Worm (Caenorhabditis elegans): ENCODE results near the gene pyt-1.

pyt-1 gene

DNA sequence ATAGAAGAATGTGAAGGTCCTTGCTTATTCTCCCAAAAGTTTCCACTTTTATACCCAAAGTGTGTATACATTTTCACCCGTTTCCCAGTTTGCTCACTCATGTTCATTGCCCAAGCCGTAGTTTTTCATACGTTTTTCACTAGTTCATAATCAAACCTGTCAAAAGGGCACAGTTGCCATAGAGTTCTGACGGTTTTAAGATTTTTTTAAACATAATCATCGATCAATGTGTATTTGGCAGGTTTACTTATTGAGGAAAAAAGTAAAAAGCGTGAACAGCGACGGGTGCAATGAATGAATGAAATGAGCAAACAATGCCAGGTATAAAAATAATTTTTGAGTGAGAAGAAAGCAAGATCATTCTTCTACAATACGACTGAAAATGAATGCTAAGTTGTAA lies 7.8 kb downstream of the pyt-1 start, which contains the start of the genes fipr-5 and fipr-9:
TSS of gene fipr-5 (minus strand) at position 101 of the 400 bp plus-strand sequence.
TSS of gene fipr-9 (plus strand) at position 346 of the 400 bp plus-strand sequence.
- TF ChIP-seq unc-62 (GFP tag; optimal IDR thresholded peaks at IDR 0.05) = no peak

DNA sequence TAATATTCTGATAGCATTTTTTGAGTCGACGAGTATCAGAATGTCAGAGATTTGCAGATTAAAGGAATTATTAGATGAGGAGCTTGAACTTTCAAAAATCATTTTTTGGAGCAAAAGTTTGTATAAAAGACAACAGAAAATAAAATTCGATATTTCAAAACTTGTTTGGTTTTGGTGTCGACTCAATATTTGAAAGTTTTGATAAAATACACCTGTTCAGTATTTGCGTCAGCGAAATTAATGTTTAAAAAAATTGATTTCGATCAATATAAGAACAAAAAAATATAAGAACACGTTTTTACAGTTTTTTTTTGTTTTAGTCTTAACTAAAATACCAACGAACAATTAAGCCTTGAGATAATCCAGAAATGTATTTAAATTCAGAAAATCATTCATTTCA lies 8.5 kb downstream of the pyt-1 start, which contains the start of gene C12D8.13:
TSS of gene C12D8.13 (minus strand) at position 101 of the 400 bp plus-strand sequence.
- no peak for TF ChIP-seq unc-62 (GFP tag; optimal IDR thresholded peaks at IDR 0.05)

DNA sequence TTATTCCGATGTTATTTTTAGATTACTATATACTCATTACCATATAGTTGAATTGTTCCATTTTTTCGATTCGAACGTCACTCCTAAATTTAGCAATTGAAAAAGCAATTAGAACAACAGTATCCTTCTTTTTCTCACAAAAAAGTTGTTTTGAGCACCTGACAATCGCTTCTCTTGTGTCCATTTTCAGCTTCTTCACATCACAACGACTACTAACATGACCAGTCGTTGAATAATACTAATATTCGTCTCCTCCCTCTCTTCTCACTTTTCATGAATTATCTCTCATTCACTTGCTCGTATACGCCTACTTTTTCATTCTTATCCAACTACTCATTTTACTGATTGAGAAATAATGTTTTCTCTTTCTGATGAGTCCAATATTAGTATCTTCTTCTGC lies 12.4 kb downstream of the pyt-1 start, which contains the start of gene ZK856.14:
TSS of gene ZK856.14 (plus strand) at position 301 of the 400 bp plus-strand sequence.
- TF ChIP-seq unc-62 (GFP tag; optimal IDR thresholded peaks at IDR 0.05) = no peak

DNA sequence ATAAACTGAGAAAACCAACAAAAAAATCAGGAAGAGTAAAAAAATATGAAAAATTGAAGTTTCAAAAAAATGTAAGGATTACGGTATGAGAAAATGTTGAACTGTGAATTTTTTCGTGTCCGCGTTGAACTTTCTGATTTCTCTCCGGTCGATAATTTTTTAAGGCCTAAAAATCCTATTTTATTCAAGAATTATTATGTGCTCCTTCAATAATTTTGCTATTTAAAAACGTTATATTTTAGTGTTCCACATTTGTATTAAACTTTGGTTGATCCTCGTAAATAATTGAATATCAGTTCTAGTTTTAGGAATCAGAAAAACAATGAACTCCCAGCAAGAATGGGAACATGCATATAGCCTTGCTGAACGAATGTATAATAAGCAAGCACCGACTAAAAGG lies 16.5 kb downstream of the pyt-1 start, which contains the start of gene hpo-40:
TSS of gene hpo-40 (plus strand) at position 301 of the 400 bp plus-strand sequence.
- TF ChIP-seq unc-62 (GFP tag; optimal IDR thresholded peaks at IDR 0.05) = no peak

DNA sequence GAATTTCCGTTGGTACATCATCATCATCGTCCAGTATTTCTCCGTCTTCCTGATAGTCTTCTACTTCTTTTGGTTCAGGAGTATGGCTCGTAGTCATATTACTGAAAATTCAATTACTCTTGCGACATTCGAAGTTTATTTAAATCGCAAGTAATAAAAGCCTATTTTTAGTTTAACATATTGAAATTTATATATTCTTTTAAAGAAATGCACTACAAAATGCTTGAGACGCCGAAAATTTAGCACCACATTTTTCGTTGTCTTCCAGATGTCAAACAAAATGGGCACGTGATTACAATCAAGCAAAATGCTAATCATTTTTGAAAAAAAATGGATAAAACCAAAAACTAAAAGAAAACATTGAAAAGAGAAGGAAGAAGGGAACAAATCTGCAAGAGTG lies 17.1 kb downstream of the pyt-1 start, which contains the start of gene zhit-3:
TSS of gene zhit-3 (minus strand) at position 101 of the 400 bp plus-strand sequence.
- no peak for TF ChIP-seq unc-62 (GFP tag; optimal IDR thresholded peaks at IDR 0.05)

DNA sequence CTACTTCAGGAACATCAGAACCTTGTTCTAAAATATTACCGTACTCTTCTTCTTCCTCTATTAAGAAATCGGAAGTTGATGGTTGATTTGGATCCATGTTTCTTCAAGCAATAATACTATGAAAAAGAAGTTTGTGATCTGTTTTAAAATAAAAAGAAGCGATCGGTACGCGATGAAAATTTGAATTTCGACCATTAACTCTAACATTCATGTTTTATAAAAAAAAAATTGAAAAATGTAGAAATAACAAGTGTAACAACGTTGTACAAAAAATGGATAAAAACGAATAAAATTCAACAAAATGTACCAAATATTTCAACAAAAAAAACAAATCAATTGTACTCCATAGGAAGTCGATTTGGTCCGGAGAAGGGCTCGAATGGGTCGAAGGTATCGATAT lies 18.9 kb downstream of the pyt-1 start, which contains the start of gene tftc-3:
TSS of gene tftc-3 (minus strand) at position 101 of the 400 bp plus-strand sequence.
- TF ChIP-seq unc-62 (GFP tag; optimal IDR thresholded peaks at IDR 0.05) = no peak

DNA sequence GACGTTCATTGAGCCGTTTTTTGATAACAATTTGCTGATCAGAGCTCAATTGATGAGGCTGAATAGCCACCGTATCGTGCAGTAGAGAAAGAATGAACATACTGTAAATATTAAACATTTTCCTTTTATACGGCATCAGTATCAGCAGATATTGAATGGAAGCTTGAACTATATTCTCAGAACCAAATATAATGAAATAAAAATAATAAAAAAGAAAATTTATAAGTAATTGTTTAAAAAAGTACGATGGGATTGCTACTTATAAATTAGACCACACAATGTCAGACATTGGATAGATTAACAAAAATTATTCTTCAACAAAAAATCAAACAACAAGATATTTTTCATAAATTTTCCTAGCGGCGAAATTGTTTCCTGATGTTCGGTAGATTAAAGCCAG lies 22.6 kb downstream of the pyt-1 start, which contains the start of gene rpc-25:
TSS of gene rpc-25 (minus strand) at position 101 of the 400 bp plus-strand sequence.
- TF ChIP-seq unc-62 (GFP tag; optimal IDR thresholded peaks at IDR 0.05) = no peak

DNA sequence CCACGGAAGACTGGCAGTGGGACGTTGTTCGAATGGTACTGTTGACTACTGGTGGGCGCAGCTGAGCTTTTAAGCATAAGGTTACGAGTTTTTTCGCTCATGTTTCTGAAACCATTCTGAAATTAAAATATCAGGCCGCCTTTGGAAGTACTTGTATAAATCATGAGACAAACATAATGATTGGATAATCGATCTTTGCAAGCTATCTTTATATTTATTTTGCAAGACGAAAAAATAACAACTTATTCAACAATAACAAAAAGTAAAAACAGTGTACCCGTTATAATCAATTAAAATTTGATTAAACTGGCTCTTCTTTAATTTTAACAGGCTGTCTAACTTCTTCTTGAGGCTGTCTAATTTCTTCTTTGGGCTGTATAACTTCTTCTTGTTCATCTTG lies 23.6 kb downstream of the pyt-1 start, which contains the start of gene ZK856.16:
TSS of gene ZK856.16 (minus strand) at position 101 of the 400 bp plus-strand sequence.
- TF ChIP-seq unc-62 (GFP tag; optimal IDR thresholded peaks at IDR 0.05) = no peak

DNA sequence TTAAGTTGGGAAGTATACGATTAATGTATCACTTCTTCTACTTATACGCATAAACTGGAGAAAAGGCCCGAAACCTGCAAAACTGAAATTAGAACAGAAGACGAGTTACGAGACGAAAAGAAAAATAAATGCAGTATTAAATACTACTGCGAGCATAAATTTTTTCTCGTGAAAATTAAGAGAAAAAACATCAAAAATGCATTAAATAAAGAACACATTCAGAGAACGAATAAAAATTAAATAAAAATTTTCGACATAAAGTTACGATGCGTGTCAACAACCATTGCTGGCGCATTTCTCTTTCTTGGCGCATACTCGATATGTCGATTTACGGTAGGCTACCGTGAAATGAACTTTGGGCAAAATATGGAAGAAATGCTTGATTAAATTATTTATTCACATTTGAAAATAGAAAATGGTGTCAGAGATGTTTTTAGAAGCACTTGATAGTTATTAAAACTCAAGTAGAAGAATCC lies 24.2 kb downstream of the pyt-1 start, which contains the start of the genes ZK856.19 and ZK856.11:
TSS of gene ZK856.19 (minus strand) at position 51 of the 476 bp plus-strand sequence.
TSS of gene ZK856.11 (minus strand) at position 76 of the 476 bp plus-strand sequence.
- no peak for TF ChIP-seq unc-62 (GFP tag; optimal IDR thresholded peaks at IDR 0.05)

DNA sequence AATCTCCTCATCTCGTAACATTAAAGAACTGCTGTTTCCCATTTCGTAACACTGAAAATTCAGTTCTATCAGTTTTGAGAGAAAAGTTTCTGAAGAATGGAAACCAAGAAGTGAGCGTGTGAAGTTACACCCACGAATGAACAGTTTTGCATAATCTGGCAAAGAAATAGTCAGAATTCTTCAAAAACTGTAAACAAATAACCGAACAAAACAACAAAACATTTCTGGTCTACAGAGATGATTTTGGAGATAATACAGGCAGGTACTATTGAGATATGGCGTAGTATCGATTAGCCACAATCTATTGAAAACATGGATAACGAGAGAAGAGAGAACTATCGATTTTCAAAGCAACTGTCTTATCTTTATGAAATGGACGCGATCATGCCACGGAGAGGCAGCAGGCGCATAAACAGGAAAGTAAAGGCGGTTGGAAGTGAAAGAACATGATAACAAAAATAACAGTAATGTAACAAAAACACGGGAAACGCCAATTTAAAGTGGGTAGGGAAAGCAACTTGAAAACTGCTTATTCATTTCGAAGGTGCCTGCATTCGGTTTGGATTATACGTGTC lies 25.6 kb downstream of the pyt-1 start, which contains the start of gene chpf-1:
TSS of gene chpf-1 (minus strand) at position 51 of the 575 bp plus-strand sequence.
- no peak for TF ChIP-seq unc-62 (GFP tag; optimal IDR thresholded peaks at IDR 0.05)

DNA sequence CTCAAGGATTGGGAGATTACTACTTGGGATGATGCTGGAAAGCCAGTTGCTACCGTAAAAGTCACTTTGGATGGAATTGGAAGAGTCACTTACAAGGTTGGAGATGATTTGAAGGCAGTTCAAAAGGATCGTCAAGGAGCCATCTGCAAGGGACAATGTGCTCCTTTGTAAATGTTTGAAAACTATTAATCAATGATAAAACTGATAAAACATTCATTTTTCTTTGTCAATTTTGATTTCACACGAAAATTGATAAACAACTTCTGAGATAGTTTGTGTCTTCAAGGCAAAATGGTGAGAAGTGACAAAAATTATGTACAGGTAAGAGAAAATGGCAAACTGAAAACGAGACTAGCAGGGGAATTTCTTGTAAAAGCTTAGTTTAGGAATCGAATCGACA lies 26.8 kb downstream of the pyt-1 start:
- no peak for TF ChIP-seq unc-62 (GFP tag; optimal IDR thresholded peaks at IDR 0.05)

DNA sequence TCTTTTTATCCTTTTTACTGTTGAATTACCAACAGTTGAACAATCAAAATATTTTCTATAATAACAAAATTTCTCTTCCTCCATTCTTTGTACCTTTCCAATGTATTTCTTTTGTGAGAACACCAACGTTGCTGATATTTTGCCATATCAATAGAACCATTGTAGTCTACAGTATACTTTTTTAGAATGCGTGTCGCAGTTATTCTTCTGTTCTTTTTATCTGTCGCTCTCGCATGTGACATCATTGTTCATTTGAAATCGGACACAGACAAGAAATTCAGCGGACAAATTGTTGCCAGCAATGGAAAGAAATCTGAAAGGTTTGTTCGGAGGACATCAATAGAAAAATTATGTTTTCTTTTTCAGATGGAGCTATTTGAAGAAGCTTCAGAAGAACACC lies 27.2 kb downstream of the pyt-1 start, which contains the start of gene ZK856.7:
TSS of gene ZK856.7 (plus strand) at position 186 of the 400 bp plus-strand sequence.
- no peak for TF ChIP-seq unc-62 (GFP tag; optimal IDR thresholded peaks at IDR 0.05)

DNA sequence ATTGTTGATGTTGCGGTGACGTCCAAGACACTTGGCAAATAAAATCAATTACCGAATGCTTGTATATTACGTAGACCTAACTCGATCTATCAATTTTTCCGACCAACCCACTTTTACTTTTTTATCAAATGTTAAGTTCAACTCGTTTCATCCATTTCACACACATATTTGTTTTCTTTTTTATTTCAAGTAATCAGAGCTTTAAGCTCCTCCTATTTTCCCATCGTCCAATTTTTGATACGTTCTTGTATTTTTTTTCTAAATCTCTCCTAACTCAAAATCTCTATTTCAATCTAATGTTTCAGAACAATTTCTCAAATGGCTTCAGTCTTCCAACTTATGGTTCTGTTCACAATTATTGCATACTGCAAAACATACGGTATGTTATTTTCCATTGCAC lies 30.7 kb downstream of the pyt-1 start, which contains the start of gene ZK856.6:
TSS of gene ZK856.6 (plus strand) at position 301 of the 400 bp plus-strand sequence.
- no peak for TF ChIP-seq unc-62 (GFP tag; optimal IDR thresholded peaks at IDR 0.05)

DNA sequence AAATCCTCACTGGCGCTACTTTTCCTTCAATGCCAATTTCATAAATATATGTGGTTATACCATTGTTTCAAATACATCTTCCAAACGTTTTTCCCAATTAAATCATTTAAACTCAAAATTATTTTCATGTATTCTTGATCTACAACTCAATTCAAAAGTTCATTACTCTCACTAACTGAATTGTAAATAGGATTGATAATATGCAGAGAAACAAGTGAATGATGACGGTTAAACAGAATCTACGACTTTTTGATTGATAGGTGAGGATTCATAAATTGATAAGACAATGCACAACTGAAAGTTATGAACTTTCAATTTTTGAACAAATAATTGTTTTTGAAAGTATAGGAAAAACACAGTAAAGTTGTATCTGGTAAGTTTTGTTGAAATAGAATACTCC lies 37.9 kb downstream of the pyt-1 start:
- TF ChIP-seq unc-62 (GFP tag; optimal IDR thresholded peaks at IDR 0.05) = no peak

DNA sequence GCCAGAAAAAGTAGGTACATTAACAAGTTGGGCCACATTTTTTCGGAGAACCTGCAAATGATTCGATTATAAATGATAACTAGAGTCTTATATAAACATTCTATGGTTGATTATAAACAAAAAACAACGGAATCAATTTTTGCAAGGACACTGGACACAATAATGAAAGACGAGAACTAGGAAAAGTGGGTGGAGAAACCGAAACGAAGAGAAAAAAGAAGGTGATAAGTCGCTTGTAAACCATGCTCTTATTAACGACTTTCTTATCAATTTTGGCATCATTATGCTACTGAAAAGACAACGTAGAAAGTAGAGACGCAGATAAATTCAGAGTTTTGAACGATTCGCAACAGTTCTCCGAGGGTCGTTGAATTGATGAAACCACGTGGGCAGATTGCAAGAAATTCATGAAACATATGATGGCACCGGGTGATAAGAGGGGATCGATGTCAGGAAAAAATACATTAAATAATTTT lies 39.0 kb downstream of the pyt-1 start, which contains the start of gene ZK856.5:
TSS of gene ZK856.5 (minus strand) at position 51 of the 476 bp plus-strand sequence.
- TF ChIP-seq unc-62 (GFP tag; optimal IDR thresholded peaks at IDR 0.05) = no peak

DNA sequence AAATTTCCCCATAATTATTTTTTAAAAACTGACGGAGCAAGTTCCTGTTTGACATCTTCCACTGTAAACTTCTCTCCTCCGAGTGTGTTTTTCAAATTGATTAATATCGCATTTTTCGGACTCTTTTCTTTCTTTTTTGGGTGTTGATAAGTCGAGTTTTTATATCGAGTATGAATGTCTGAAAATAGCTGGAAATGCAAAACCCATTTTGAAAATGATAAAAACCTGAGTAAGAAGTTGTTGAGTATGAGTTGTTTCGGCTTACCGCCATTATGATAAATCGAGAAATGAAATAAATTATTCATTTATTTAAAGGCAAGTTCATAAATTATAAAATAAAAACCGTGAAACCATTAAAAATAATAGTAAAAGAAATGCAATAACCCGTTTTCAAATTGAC lies 43.4 kb downstream of the pyt-1 start, which contains the start of gene ZK856.18:
TSS of gene ZK856.18 (minus strand) at position 289 of the 400 bp plus-strand sequence.
- no peak for TF ChIP-seq unc-62 (GFP tag; optimal IDR thresholded peaks at IDR 0.05)
